Worm (Caenorhabditis elegans): ENCODE measurements around the gene scav-3.

Gene scav-3

DNA sequence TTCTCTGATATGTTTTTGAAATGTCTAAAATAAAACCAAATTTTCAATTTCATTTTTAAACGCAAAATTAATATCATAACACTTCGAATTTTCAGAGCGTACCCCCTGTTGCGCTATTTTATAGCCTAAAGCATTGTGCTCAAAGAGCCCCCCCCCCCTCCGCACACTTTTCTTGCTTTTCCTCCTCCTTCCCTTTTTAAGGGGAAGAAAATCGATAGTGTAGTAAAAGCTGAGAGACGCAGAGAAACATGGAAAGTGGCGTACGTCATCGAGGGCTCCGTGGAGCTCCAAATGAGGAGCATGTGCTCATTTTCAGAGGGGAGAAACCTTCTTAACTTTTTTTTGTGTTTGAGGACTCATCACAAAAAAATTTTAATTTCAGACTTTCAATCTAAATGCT is 15.8 kb upstream of the scav-3 start, which contains the start of gene cccp-1 (continued):
- TF ChIP-seq lim-7 (GFP tag; IDR thresholded peaks at IDR 0.05) (no peak), lin-38 (GFP tag; IDR thresholded peaks at IDR 0.05) (peak; percentile 17; the same call in 1 of the 2 replicates), D1046.2 (GFP tag; IDR thresholded peaks at IDR 0.05) (no peak), nhr-41 (GFP tag; IDR thresholded peaks at IDR 0.05) (no peak), cey-2 (tag; optimal IDR thresholded peaks at IDR 0.05; ENCODE audit: borderline replicate concordance, insufficient read depth) (no peak), arid-1 (GFP tag; conservative IDR thresholded peaks at IDR 0.05) (0 out of 2 replicates have a peak, but pooled peaks have one; percentile 21), madf-5 (GFP tag; IDR thresholded peaks at IDR 0.05) (no peak), spr-1 (tag; optimal IDR thresholded peaks at IDR 0.05) (no peak), T26A8.4 (GFP tag; IDR thresholded peaks at IDR 0.05) (no peak), lin-15B (tag; optimal IDR thresholded peaks at IDR 0.05) (no peak), duxl-1 (tag; optimal IDR thresholded peaks at IDR 0.05; ENCODE audit: poor library complexity) (no peak), snpc-4 (tag; optimal IDR thresholded peaks at IDR 0.05) (no peak), dpl-1 (GFP tag; optimal IDR thresholded peaks at IDR 0.05) (no peak), dmd-9 (GFP tag; IDR thresholded peaks at IDR 0.05) (no peak), egl-27 (tag; optimal IDR thresholded peaks at IDR 0.05) (no peak), aha-1 (tag) (peak; percentile 89), snpc-1.2 (GFP tag; IDR thresholded peaks at IDR 0.05) (no peak), lin-13 (GFP tag; optimal IDR thresholded peaks at IDR 0.05) (no peak), nhr-48 (tag; optimal IDR thresholded peaks at IDR 0.05) (no peak), nhr-76 (tag; optimal IDR thresholded peaks at IDR 0.05) (no peak), php-3 (GFP tag; IDR thresholded peaks at IDR 0.05) (no peak), dmd-8 (GFP tag; IDR thresholded peaks at IDR 0.05) (no peak), tag-97 (GFP tag; IDR thresholded peaks at IDR 0.05) (no peak), mes-2 (tag; optimal IDR thresholded peaks at IDR 0.05; ENCODE audit: poor library complexity, severe bottlenecking) (no peak), F26F4.8 (GFP tag; conservative IDR thresholded peaks at IDR 0.05) (no peak), ctbp-1 (GFP tag; IDR thresholded peaks at IDR 0.05) (no peak), gei-8 (GFP tag; optimal IDR thresholded peaks at IDR 0.05) (no peak), Y75B8A.6 (GFP tag; IDR thresholded peaks at IDR 0.05) (no peak), hif-1 (tag; optimal IDR thresholded peaks at IDR 0.05) (no peak), saeg-2 (GFP tag; IDR thresholded peaks at IDR 0.05) (no peak), ceh-20 (GFP tag; IDR thresholded peaks at IDR 0.05) (no peak), hlh-11 (tag; optimal IDR thresholded peaks at IDR 0.05) (no peak), Y5F2A.4 (GFP tag; optimal IDR thresholded peaks at IDR 0.05) (no peak), F49E8.2 (tag; optimal IDR thresholded peaks at IDR 0.05; ENCODE audit: borderline replicate concordance) (no peak), hlh-30 (tag; optimal IDR thresholded peaks at IDR 0.05; ENCODE audit: insufficient read depth) (peak; percentile 55), mep-1 (tag; optimal IDR thresholded peaks at IDR 0.05) (peak; percentile 44), ama-1 (optimal IDR thresholded peaks at IDR 0.05) (no peak), lin-39 (tag; optimal IDR thresholded peaks at IDR 0.05) (no peak), lin-29 (GFP tag; IDR thresholded peaks at IDR 0.05) (no peak), daf-8 (GFP tag; IDR thresholded peaks at IDR 0.05) (no peak), R02D3.7 (tag; optimal IDR thresholded peaks at IDR 0.05) (no peak), Y48G9A.11 (GFP tag; IDR thresholded peaks at IDR 0.05) (no peak), zfp-2 (tag; optimal IDR thresholded peaks at IDR 0.05) (no peak), lin-1 (GFP tag; IDR thresholded peaks at IDR 0.05) (no peak)

Measured in whole organism, L4 larva.